Worm (Caenorhabditis elegans) whole organism, L4/young adult: ENCODE data around the gene ttll-5.

Experiments used
- W03F9.2 ChIP-seq: fragments of 150-350 bp; optimal IDR thresholded peaks from 2 replicates; lab custom pipeline; 2014; ENCODE audit warnings: missing biosample characterization, missing genetic modification characterization
- dao-5 ChIP-seq: sonication (generic microtip); optimal IDR thresholded peaks from 2 replicates; lab custom pipeline; 2016; ENCODE audit warnings: missing genotype, missing genetic modification characterization, moderate library complexity, missing compliant biosample characterization
- him-1 ChIP-seq: sonication (generic microtip); optimal IDR thresholded peaks from 2 replicates; lab custom pipeline; 2016; ENCODE audit warnings: missing genotype, missing genetic modification reagents, missing genetic modification characterization, missing compliant biosample characterization

ce11 chrV:11545227-11545626 lies 36.4 kb downstream of the ttll-5 start, which contains the start of gene F38B7.10:
- TF ChIP-seq dao-5 (no peak), him-1 (no peak), W03F9.2 (no peak)
